Worm (Caenorhabditis elegans): ENCODE measurements around the gene rfth-1.

rfth-1 gene

ce11 chrIV:4470885-4471772, 40.0 kb downstream of the rfth-1 start:
- TF ChIP-seq pqm-1 (tag; optimal IDR thresholded peaks at IDR 0.05) (peak; percentile 46), elt-2 (tag; optimal IDR thresholded peaks at IDR 0.05) (peak; percentile 63), lin-15B (tag; optimal IDR thresholded peaks at IDR 0.05) (peak; percentile 25), mdl-1 (tag; optimal IDR thresholded peaks at IDR 0.05) (peak; percentile 76), nhr-23 (tag; optimal IDR thresholded peaks at IDR 0.05) (peak; percentile 12), nhr-25 (tag; optimal IDR thresholded peaks at IDR 0.05) (no peak), pha-4 (tag; optimal IDR thresholded peaks at IDR 0.05) (peak; percentile 44), nfya-1 (tag; optimal IDR thresholded peaks at IDR 0.05; ENCODE audit: insufficient read depth) (peak; percentile 32), hmg-11 (tag; optimal IDR thresholded peaks at IDR 0.05) (peak; percentile 3), nhr-12 (tag; optimal IDR thresholded peaks at IDR 0.05) (no peak), eor-1 (tag; optimal IDR thresholded peaks at IDR 0.05) (no peak), ama-1 (optimal IDR thresholded peaks at IDR 0.05) (peak; percentile 87)

- TF ChIP-seq fkh-10 (GFP tag; optimal IDR thresholded peaks at IDR 0.05) (peak; percentile 88), pha-4 (tag; optimal IDR thresholded peaks at IDR 0.05) (peak; percentile 88), sea-2 (GFP tag; optimal IDR thresholded peaks at IDR 0.05) (no peak), elt-2 (tag; optimal IDR thresholded peaks at IDR 0.05) (peak; percentile 69), aly-2 (tag; optimal IDR thresholded peaks at IDR 0.05) (no peak), jun-1 (tag; optimal IDR thresholded peaks at IDR 0.05) (peak; percentile 11), mdl-1 (tag; optimal IDR thresholded peaks at IDR 0.05) (peak; percentile 83), hmg-11 (tag; optimal IDR thresholded peaks at IDR 0.05) (peak; percentile 34), lin-39 (tag; optimal IDR thresholded peaks at IDR 0.05) (peak; percentile 98), pqm-1 (tag; optimal IDR thresholded peaks at IDR 0.05) (peak; percentile 17), nhr-43 (tag; optimal IDR thresholded peaks at IDR 0.05; ENCODE audit: poor library complexity, severe bottlenecking) (peak; percentile 21), mml-1 (tag; optimal IDR thresholded peaks at IDR 0.05) (peak; percentile 70), daf-12 (tag; optimal IDR thresholded peaks at IDR 0.05) (no peak), nfya-1 (tag; optimal IDR thresholded peaks at IDR 0.05; ENCODE audit: insufficient read depth) (peak; percentile 74), nhr-28 (tag; optimal IDR thresholded peaks at IDR 0.05) (no peak), zag-1 (tag; optimal IDR thresholded peaks at IDR 0.05) (no peak), ceh-82 (tag; optimal IDR thresholded peaks at IDR 0.05) (no peak), ama-1 (optimal IDR thresholded peaks at IDR 0.05) (peak; percentile 82), lsy-12 (tag; optimal IDR thresholded peaks at IDR 0.05) (peak; percentile 50), egl-5 (tag; optimal IDR thresholded peaks at IDR 0.05) (peak; percentile 25), snpc-4 (tag; optimal IDR thresholded peaks at IDR 0.05) (peak; percentile 52)
Observed at ce11 chrIV:4469770-4470709, 41.1 kb downstream of the rfth-1 start.

ce11 chrIV:4469055-4469454, 42.1 kb downstream of the rfth-1 start:
- TF ChIP-seq ceh-28 (tag; optimal IDR thresholded peaks at IDR 0.05): no peak
- TF ChIP-seq nhr-67 (tag; optimal IDR thresholded peaks at IDR 0.05): no peak
- no peak for TF ChIP-seq snpc-4 (tag; optimal IDR thresholded peaks at IDR 0.05)
- no peak for TF ChIP-seq ztf-11 (tag; optimal IDR thresholded peaks at IDR 0.05)
- no peak for TF ChIP-seq nhr-76 (tag; optimal IDR thresholded peaks at IDR 0.05)
- no peak for TF ChIP-seq skn-1 (tag; optimal IDR thresholded peaks at IDR 0.05)
- no peak for TF ChIP-seq mml-1 (tag; optimal IDR thresholded peaks at IDR 0.05)
- no peak for TF ChIP-seq jun-1 (tag; optimal IDR thresholded peaks at IDR 0.05)

ce11 chrIV:4468046-4468727, 42.9 kb downstream of the rfth-1 start:
- TF ChIP-seq nhr-23 (tag; optimal IDR thresholded peaks at IDR 0.05): peak; percentile 14
- no peak for TF ChIP-seq R02D3.7 (tag; optimal IDR thresholded peaks at IDR 0.05)
- TF ChIP-seq fkh-10 (GFP tag; optimal IDR thresholded peaks at IDR 0.05): no peak
- no peak for TF ChIP-seq egl-5 (tag; optimal IDR thresholded peaks at IDR 0.05)
- TF ChIP-seq ceh-9 (tag; optimal IDR thresholded peaks at IDR 0.05): no peak
- TF ChIP-seq nhr-67 (tag; optimal IDR thresholded peaks at IDR 0.05): no peak
- TF ChIP-seq nhr-237 (tag; optimal IDR thresholded peaks at IDR 0.05): no peak
- TF ChIP-seq ceh-82 (tag; optimal IDR thresholded peaks at IDR 0.05): no peak
- TF ChIP-seq elt-3 (tag; optimal IDR thresholded peaks at IDR 0.05): no peak
- TF ChIP-seq nfya-1 (tag; optimal IDR thresholded peaks at IDR 0.05; ENCODE audit: insufficient read depth): no peak
- no peak for TF ChIP-seq ztf-11 (tag; optimal IDR thresholded peaks at IDR 0.05)
- TF ChIP-seq egl-27 (tag; optimal IDR thresholded peaks at IDR 0.05): no peak
- TF ChIP-seq pqm-1 (tag; optimal IDR thresholded peaks at IDR 0.05): no peak
- no peak for TF ChIP-seq mml-1 (tag; optimal IDR thresholded peaks at IDR 0.05)
- no peak for TF ChIP-seq zag-1 (tag; optimal IDR thresholded peaks at IDR 0.05)
- no peak for TF ChIP-seq lin-15B (tag; optimal IDR thresholded peaks at IDR 0.05)
- no peak for TF ChIP-seq nhr-77 (tag; optimal IDR thresholded peaks at IDR 0.05)
- no peak for TF ChIP-seq lin-39 (tag; optimal IDR thresholded peaks at IDR 0.05)
- no peak for TF ChIP-seq nhr-76 (tag; optimal IDR thresholded peaks at IDR 0.05)
- no peak for TF ChIP-seq snpc-4 (tag; optimal IDR thresholded peaks at IDR 0.05)
- no peak for TF ChIP-seq unc-39 (tag; optimal IDR thresholded peaks at IDR 0.05)
- no peak for TF ChIP-seq nhr-28 (tag; optimal IDR thresholded peaks at IDR 0.05)
- TF ChIP-seq nhr-12 (tag; optimal IDR thresholded peaks at IDR 0.05): no peak
- peak; percentile 46 for TF ChIP-seq pha-4 (tag; optimal IDR thresholded peaks at IDR 0.05)
- no peak for TF ChIP-seq aly-2 (tag; optimal IDR thresholded peaks at IDR 0.05)
- TF ChIP-seq unc-62 (GFP tag; optimal IDR thresholded peaks at IDR 0.05): no peak

Data from whole organism, L3 larva.